Fruit fly (Drosophila melanogaster): ENCODE results near the gene CG5510.

The CG5510 gene

DNA sequence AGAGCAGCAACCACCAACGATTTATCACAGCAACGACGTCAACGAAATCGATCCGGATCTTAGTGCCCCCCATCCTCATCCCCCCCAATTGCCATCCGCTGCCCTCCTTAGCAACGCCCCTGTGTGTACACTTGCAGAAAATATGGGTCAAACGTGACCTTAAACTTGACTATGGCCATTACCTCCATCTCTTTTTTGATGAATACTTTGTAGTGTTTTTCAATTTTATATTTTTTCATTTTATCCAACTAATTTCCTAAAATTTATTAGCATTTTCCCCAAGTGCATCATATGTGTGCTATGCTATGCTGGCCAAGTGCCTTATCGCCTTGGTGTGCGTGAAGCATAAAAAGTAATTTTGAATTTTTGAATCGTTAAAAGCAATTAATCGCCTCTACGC is 26.4 kb downstream of the CG5510 start:
- no peak for TF ChIP-seq insv (optimal IDR thresholded peaks at IDR 0.05)
- TF ChIP-seq Sin3A (optimal IDR thresholded peaks at IDR 0.05), result no peak
- TF ChIP-seq psq (optimal IDR thresholded peaks at IDR 0.05), result no peak
- no peak for TF ChIP-seq h (optimal IDR thresholded peaks at IDR 0.05)
- no peak for TF ChIP-seq Myc (optimal IDR thresholded peaks at IDR 0.05)
- TF ChIP-seq ttk (optimal IDR thresholded peaks at IDR 0.05), result no peak

DNA sequence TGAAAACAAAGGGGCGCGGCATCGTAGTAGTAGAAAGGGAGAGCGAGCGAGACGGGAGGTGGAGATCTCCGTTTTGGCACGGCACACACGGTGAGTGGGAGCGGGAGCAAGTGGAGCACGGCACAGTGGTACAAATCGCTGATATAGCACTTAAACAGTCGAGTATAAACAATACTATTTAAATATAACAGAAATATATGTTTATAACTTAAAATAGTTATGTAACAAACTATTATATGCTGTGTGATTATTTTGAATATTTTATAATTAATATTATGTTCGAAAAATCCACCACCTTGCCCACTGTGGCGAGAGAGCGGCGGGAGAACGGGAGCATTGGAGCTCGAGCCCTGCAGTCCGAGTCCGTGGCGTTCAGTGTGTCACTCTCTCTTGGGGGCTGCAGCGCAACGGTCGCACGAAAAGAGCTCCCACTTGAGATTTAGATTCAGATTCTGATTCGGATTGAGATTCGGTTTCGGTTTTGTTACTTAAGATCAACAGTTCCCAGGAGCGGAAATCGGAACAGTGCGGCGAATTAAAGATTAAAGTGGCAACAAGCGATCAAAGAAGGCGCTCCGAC is 28.3 kb downstream of the CG5510 start, which contains the start of gene Kal1:
Kal1 (plus strand) TSS at position 383 of the 580 bp plus-strand sequence.
- no peak for TF ChIP-seq h (optimal IDR thresholded peaks at IDR 0.05)
- TF ChIP-seq Sin3A (optimal IDR thresholded peaks at IDR 0.05), result no peak
- TF ChIP-seq Myc (optimal IDR thresholded peaks at IDR 0.05), result no peak
- TF ChIP-seq insv (optimal IDR thresholded peaks at IDR 0.05), result no peak
- no peak for TF ChIP-seq ttk (optimal IDR thresholded peaks at IDR 0.05)
- no peak for TF ChIP-seq psq (optimal IDR thresholded peaks at IDR 0.05)

DNA sequence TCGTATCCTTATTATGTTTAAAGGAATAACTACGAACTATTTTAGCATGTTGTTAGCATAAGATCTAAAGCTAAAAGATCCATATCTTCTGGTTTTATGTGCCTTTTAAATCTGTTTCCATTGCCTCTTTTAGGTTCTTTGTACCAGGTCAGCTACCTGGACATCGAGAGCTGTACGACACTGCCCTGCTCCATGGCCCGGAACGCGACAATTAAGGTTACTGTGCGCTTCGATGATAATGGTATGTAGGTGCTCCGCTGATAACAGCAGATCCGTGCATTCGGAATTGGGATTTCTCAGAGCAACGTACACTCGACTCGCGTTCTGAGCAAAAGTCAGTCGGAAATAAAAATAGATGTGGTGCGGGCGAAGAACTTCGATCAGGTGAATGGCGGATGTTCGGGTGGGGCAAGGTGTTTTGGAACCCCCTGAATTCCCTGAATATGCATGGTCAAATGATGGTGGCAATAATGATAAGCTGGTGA is 29.7 kb downstream of the CG5510 start:
- TF ChIP-seq h (optimal IDR thresholded peaks at IDR 0.05) (no peak), Sin3A (optimal IDR thresholded peaks at IDR 0.05) (no peak), psq (optimal IDR thresholded peaks at IDR 0.05) (no peak), Myc (optimal IDR thresholded peaks at IDR 0.05) (no peak), ttk (optimal IDR thresholded peaks at IDR 0.05) (no peak), insv (optimal IDR thresholded peaks at IDR 0.05) (no peak)

DNA sequence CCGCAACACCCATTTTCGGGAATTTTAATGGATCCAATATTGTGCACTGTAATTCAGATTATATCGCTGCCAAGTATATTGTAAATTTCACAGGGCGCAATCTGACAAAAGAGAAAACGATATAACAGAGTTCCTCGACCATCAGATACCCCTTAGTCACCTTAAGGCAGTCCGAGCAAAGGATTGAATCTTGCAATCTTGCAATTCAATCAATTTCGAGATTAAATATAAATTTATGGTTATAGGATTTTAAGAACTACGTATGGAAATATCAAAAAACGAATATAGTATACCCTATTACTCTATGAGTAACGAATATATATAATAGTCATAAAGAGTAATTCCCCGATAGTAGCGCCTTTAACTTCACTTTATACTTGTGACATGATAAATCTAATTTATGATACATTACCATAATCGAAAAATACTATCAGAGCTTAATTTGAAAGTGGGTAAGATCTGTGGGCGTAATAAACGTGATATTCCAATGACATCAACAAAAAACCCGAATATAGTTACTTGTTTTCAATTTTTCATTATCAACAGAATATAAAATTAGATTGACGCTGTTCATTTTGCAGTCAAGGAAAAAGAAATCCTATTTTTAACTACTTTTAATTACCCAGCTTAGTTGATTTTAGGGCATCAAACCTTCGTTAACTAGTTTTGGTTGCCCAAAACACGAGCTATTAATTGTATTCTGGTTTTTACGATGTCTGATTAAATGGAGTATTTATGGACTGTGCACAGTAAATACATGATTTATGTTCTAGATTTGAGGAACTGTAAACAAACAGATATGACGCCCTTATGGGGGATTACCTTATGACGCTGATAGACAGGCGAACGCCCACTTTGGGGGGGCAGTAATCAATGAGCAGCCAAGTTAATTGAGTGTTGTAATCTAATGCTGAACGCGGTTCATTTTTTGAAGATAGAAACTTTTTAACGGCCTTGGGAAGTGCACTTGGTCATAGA is 30.6 kb downstream of the CG5510 start:
- TF ChIP-seq psq (optimal IDR thresholded peaks at IDR 0.05) (no peak), ttk (optimal IDR thresholded peaks at IDR 0.05) (no peak), Sin3A (optimal IDR thresholded peaks at IDR 0.05) (no peak), Myc (optimal IDR thresholded peaks at IDR 0.05) (no peak), insv (optimal IDR thresholded peaks at IDR 0.05) (no peak)

DNA sequence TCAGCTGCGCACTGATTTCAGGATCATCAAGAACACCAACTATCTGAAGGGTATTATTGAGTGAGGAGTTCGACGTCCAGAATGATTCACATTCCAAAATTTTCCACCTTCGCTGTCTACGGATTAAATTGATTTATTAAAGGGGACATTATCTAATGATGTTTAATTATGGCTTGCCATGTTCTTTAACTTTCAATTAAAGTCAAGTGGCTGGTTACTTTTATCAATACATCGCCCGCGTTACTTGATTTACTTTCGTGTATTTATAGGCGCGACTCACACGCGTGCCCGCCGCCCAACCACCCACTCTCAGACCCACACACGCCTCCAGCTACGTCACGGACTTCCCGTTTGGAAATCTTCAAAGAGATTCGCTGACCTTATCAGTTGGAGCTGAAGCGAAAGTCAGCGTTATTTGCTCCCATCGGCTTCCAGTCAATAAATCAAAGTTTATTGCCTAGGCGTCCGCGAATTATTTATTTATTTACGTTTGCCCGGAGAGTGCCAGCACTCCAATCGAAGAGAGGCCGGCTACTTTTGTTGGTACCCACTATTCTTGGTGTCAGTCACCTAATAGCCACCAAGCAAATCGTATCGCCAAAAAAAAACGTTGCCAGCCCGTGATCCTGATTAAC is 31.9 kb downstream of the CG5510 start, which contains the start of gene Npc2f:
Npc2f (plus strand) TSS at position 585 of the 635 bp plus-strand sequence.
- no peak for TF ChIP-seq insv (optimal IDR thresholded peaks at IDR 0.05)
- TF ChIP-seq h (optimal IDR thresholded peaks at IDR 0.05), result no peak
- no peak for TF ChIP-seq psq (optimal IDR thresholded peaks at IDR 0.05)
- TF ChIP-seq ttk (optimal IDR thresholded peaks at IDR 0.05), result no peak
- no peak for TF ChIP-seq Myc (optimal IDR thresholded peaks at IDR 0.05)
- TF ChIP-seq Sin3A (optimal IDR thresholded peaks at IDR 0.05), result no peak

DNA sequence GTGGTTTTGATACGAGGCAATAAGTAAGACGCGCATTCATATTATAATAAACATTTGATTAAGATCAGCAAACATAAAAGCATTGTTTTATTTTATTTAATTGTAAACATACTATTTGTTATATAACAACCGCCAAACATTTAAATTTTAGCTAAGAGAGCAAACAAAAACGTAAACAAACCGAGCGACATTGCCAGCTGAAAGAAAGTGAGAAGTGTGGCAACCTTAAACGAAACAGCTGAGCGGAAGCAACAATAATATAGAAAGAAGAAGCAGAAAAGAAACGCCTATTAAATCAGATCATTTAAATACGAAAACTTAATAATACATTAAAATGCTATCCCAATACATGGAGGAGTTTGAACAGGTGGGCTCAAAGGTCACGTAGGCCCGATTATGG is 34.8 kb downstream of the CG5510 start, which contains the start of gene Sec10:
Sec10 (plus strand) TSS at position 252 of the 400 bp plus-strand sequence.
- no peak for TF ChIP-seq h (optimal IDR thresholded peaks at IDR 0.05)

DNA sequence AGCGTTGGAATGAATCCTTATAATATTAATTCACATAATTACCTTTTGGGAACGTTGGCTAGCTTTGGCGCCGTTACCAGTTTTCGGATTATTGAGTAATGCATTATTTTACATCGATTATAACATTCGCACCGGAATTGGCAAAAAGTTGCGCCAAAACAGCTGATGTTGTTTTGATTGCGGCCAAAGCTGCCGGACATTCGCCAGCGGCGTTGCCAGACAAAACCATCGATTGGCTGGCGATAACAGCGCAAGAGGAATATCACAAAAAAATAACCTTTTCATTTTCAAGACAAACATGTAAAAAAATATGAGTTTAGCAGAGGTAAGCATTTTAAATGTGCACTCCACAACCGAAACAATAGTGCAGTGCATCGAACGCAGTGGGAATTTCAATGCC is 39.3 kb downstream of the CG5510 start, which contains the start of the genes GatB and Tsc1:
GatB (minus strand) TSS at position 176 of the 400 bp plus-strand sequence.
Tsc1 (plus strand) TSS at position 228 of the 400 bp plus-strand sequence.
- TF ChIP-seq ttk (optimal IDR thresholded peaks at IDR 0.05), result no peak
- no peak for TF ChIP-seq psq (optimal IDR thresholded peaks at IDR 0.05)
- TF ChIP-seq Sin3A (optimal IDR thresholded peaks at IDR 0.05), result no peak
- no peak for TF ChIP-seq insv (optimal IDR thresholded peaks at IDR 0.05)
- TF ChIP-seq h (optimal IDR thresholded peaks at IDR 0.05), result no peak
- TF ChIP-seq Myc (optimal IDR thresholded peaks at IDR 0.05), result no peak

DNA sequence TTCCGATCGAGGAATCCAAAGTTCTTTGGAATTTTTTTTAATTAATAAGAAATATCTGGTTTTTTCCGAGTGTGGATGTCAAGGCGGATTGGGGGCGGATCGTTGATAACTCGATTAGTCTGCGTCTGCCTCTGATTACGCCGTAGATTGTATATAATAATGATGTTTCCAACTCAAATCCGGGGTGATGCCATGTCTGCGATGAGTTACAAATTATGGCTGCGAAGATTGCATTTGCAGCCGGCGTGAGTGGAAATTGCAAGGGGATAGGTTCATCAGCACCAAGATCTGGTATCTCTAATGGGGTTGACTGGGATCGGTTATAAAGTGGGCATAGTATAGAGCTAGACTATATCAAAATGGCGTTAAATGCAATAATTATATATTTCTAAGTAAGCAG is 47.0 kb downstream of the CG5510 start:
- TF ChIP-seq psq (optimal IDR thresholded peaks at IDR 0.05) (no peak), ttk (optimal IDR thresholded peaks at IDR 0.05) (no peak), Sin3A (optimal IDR thresholded peaks at IDR 0.05) (no peak), insv (optimal IDR thresholded peaks at IDR 0.05) (no peak), Myc (optimal IDR thresholded peaks at IDR 0.05) (no peak), h (optimal IDR thresholded peaks at IDR 0.05) (no peak)

DNA sequence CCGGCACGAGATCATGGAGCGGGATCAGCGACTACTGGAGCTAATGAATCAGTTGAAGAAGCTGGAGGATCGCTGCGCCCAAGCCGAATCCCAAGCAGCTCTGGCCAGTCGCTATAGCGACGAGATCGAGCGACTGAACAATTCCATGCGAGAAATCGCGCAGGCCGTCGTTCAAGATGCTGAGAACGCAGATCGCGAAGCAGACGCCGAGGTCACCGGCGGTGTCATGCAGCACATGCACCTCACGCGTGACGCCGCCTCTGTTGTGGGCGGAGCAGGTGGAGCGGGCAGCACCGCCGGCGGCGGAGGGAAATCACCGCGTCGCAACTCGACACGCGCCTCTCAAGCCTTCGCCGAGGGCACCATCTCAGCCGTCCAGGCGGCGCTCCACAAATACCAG is 47.7 kb downstream of the CG5510 start:
- no peak for TF ChIP-seq Sin3A (optimal IDR thresholded peaks at IDR 0.05)
- TF ChIP-seq h (optimal IDR thresholded peaks at IDR 0.05), result no peak
- TF ChIP-seq Myc (optimal IDR thresholded peaks at IDR 0.05), result no peak
- no peak for TF ChIP-seq ttk (optimal IDR thresholded peaks at IDR 0.05)
- no peak for TF ChIP-seq insv (optimal IDR thresholded peaks at IDR 0.05)
- no peak for TF ChIP-seq psq (optimal IDR thresholded peaks at IDR 0.05)
